Fruit fly (Drosophila melanogaster) ovary, adult (tissue): Measurements from ENCODE around the gene CG11279.

ENCODE experiments used
- CG17801 ChIP-seq: fragments of 200-800 bp; optimal IDR thresholded peaks from 2 replicates; lab custom pipeline; 2019; ENCODE audit warnings: missing biosample characterization, mild to moderate bottlenecking, missing genetic modification characterization, moderate library complexity; ENCODE audit not compliant: partially characterized antibody

Gene CG11279

DNA sequence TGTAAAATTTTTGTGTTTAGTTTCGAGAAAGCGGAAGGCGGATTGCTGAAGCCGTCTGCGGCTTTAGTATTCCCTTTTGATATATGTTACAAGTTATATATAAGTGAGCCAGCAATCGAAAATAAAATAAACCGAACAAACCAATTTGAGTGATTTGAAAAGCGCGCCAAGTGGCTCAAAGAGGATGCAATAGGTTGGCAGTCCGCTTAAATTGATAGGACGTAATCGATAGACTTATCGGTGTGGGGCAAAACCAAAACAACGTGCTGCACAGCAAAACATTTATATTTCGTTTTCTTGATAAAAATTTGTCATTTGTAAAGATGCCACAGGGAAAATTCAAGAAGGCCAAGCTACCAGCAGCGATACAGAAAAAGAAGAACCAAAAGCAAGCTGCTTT, at the start of gene CG11279:
Gene CG11279, plus strand, starts transcription at position 220 of the 400 bp plus-strand sequence.
- peak; percentile 16 for TF ChIP-seq CG17801

DNA sequence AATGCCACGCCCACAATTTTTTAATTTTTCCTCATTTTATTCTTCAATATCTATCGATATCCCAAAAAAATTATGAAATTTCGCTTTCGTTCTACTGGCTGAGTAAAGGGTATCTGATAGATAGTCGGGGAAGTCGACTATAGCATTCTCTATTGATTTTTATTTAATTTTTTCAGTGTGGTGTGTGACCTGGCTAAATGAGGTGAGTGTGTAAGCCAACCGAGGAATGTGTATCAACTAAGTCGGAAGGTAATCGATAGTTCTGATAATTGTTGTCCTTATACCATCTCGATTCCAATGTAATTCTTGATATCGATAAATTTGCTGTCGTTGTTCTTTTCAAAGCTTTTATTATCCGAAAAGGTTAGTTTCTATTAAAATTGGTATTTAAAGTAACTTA, 40.3 kb upstream of the CG11279 start, which contains the start of gene CG11263:
Gene CG11263, plus strand, starts transcription at position 328 of the 400 bp plus-strand sequence.
- no peak for TF ChIP-seq CG17801

DNA sequence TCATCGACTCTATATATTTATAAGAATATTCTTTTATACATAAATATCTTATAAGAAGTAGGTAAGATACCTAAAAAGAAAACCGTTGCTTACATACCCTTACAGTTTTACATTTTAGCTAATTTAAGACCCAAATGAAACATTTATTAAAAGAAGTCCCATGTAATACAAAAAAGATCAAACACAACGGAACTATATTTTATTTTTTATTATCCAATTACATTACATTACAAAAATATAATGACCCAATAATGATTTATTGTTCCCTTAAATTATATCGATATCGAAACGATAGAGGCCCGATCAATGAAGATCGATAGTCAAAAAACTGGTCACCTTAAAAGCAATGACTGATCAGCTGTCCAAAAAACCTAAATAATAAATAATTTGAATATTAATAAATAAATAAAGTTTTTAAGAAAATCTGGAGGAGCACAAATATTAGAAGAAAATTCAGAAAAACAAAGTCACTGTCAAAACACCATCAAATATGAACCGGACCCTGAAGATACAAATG, 38.8 kb upstream of the CG11279 start:
- TF ChIP-seq CG17801 = peak; percentile 2

DNA sequence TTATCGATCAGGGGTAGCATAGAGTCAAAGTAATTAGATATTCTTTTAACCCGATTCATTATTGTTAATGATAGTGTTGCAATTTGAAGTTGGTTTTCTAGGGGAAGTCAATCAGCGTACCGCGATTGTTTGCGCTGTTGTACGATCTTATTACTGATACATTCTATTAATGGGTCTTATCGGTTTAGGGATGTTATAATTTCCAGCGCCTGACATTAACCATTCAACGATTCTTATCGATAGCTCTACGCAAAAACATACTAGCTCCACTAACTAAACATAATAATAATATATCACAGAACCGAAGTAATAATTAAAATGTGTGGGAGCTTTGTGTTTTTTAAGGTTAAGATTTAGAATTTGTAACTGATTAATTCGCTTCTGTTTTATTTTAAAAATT, 35.3 kb upstream of the CG11279 start, which contains the start of gene Cul6:
Gene Cul6, minus strand, starts transcription at position 175 of the 400 bp plus-strand sequence.
- TF ChIP-seq CG17801 = no peak

DNA sequence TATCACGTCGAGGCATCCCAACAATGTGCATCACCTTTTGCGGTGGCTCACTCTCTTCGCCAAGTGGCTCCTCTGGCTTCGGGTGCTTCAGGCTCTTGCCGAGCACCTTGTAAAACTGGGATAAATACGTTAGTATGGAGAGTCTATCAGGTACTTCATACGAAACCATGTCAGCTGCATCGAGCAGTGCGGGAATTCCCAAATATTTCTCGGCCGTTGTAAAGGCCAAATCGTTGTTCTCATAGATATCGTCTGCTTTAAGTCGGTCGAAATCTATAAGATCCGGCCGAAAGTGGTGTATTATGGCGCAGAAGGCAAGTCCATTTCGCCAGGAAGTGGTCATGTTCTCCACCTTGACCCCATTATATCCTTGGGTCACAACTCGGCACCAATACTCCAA, 32.1 kb upstream of the CG11279 start:
- no peak for TF ChIP-seq CG17801

DNA sequence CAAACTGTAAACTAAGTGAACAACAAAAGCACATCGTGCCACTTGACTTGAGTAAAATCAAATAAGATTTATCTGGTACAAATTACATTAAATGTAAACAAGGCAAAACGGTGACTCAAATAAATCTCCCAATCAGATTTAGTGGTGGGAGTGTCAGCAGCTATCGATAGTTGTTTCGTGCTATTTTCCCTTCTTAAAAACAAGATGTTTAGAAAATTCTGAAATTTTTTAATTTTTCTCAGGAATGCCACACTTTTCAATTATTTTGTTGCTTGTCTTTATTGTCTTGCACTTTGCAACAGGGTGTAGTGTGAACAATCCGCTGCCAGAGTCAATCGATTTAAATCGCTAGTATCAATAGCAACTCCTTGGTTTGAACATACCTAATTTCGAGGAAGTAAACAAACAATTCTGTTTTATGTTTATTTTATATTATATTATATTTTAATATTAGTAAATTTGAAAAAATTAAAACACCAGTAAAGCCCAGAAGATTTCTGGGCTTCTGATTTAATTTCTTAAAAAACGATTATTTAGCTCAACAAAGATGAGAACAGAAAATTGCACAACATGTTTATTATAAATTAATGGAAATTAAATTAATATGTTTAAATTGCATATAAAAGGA, 31.5 kb upstream of the CG11279 start, which contains the start of gene MICAL-like:
Gene MICAL-like, minus strand, starts transcription at position 138 of the 628 bp plus-strand sequence.
- peak; percentile 24 for TF ChIP-seq CG17801

DNA sequence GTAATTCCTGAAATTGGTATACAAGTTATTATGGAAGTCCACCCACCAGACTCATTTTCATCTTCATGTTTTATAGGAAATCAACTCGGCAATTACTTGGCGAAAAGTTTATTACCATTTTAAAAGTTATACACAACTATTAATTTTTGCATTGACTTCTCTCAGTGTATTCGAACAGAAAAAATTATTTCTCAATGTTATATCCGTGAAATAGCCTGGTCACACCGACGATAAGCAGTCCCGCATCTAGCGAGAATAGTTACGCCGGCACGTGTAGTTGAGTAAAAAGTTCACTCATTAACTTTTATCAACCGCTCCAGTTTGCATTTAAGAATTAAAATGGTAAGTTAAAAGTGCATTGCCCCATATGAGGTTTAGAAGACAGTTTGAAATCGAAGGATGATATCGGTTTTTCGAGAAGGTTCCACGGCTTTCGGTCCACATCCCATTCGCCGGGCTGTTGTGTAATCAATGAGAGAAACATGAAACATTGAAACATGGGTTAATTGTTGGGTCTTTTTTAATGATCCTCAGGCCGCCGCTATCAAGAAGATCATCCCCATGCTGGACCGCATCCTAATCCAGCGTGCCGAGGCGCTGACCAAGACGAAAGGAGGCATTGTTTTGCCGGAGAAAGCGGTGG, 30.8 kb upstream of the CG11279 start, which contains the start of gene CG11267:
Gene CG11267, plus strand, starts transcription at position 228 of the 643 bp plus-strand sequence.
- TF ChIP-seq CG17801 = peak; percentile 84

DNA sequence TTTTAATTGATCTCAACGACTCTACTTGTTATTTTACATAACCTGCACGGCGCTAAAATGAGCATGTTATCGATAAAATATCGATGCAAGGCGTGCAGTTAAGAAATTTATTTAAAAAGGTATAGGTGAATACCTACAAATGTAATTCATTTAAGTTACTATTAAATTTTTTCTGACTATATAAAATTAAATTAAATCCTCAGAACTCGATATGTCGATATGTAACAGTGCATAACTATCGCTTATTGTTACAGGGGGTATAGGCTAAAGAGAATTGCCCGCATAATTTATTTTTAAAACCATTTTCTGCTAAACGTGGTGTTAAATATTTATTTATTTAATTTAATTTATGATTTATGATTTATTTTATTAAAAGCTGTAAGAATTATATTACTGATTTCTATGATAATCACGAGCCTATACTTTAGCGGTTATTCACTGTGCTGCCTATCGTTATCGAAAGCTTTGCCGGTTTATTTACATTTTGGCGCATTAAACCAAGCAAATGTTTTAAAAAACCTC, 28.9 kb upstream of the CG11279 start, which contains the start of the genes mRpL20 and Icmt:
Gene mRpL20, minus strand, starts transcription at position 65 of the 522 bp plus-strand sequence.
Gene Icmt, plus strand, starts transcription at position 464 of the 522 bp plus-strand sequence.
- TF ChIP-seq CG17801 = peak; percentile 92

DNA sequence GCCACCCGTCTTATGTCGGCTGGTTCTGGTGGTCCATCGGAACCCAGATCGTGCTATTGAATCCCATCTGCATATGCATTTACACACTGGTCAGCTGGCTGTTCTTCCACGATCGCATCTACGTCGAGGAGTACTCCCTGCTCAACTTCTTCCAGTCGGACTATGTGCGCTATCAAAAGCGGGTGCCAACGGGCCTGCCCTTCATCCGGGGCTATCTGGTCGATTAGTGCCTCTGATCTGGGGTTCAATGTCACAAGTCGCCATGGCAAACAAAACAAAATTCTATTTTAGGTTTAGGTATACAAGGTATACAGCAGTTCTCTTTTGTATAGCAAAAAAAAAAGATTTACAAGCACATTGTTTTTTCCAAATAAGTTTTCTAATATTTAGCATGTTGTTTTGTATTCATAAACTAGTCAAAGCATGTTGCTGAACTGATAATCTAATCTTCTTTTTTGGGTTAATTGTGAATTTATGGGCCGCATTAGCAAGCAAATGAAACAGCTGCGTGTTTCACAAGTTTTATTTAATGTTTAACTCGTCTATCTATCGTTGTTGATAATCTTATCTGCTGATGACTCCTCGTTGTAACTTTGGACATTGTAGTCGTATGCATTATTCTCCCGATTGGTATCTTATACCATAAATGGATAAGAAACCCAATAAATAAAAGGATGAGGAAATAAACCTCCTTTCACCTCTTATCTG, 27.4 kb upstream of the CG11279 start:
- TF ChIP-seq CG17801 = no peak

DNA sequence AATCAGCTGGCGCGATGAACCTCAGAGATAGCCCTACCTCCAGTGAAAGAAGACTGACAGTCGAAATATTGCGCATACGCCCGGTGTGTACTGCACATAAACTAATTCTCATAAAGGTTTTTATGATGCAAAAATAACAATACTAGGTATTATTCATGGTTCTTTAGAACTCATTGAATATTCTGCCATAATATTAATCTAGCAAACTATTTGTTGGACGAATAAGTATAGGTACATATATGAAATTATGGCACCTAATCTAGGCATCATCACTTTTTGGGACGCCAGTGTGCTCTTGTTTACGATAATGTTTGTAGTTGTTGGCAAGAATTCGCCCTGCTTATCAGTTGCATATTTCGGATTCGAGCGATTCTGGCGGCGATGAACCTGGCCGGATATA, 25.1 kb upstream of the CG11279 start:
- no peak for TF ChIP-seq CG17801

DNA sequence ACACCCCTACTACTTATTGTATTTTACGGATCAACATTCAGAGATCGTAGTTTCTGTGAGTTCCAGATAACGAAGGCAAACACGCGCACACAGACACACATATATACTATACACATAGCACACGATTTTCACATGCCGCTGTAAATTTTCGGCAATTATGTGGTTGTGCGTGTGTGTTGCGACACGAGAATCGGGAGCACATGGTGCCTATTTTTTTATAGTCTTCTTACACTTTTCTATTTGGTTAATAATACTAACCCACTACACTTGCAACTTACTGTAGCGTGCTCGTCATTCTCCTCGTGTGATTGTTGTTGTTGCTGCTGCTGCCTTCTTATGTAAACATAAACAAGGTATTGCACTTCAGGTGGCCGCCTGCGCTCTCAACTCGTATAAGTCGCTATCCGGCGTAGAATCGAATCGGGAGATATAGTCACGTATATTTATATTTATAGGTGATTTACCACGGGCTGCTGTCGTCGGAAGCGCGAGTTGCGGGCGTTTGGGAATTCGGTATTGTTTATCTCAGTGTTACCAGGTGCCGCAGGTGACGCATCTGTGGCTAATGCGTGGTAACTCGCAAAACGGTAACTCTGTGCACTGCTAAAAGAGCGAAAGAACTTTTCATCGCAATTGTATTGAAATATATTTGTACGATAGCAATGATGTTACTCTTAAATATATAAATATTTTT, 24.5 kb upstream of the CG11279 start, which contains the start of gene Adk2:
Gene Adk2, minus strand, starts transcription at position 529 of the 694 bp plus-strand sequence.
- TF ChIP-seq CG17801 = no peak

DNA sequence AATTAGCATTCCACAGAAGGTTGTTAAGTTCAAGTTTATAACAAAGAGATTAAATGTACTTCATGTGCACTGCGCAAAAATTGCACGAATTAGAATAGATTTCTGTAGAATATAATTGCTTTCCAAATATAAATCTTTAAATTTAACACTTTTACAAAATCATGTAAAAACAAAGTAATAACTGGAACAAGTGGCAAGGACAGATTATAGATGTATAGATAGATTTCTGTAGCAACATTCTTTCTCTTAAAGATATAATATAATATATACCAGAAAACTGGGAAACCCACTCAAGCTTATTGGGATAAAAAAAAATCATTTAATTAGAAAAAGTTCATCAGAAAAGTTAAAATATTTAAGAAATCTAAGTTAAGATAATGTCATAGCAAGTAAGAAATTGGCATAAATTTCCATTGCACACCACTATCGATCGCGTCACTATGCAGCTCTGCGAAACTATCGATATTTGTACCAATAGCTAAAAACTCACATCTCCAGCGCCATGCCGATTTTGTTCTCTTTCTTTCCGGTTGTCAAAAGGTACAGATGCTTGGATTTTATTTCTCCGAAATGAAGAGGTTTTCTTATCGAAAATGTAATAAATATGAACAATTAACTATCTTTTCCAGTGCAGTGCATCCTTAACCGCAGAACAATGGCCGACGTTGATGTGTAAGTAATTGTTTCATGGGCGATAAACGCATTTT, 23.8 kb upstream of the CG11279 start, which contains the start of gene RpS12:
Gene RpS12, plus strand, starts transcription at position 499 of the 707 bp plus-strand sequence.
- peak; percentile 73 for TF ChIP-seq CG17801

DNA sequence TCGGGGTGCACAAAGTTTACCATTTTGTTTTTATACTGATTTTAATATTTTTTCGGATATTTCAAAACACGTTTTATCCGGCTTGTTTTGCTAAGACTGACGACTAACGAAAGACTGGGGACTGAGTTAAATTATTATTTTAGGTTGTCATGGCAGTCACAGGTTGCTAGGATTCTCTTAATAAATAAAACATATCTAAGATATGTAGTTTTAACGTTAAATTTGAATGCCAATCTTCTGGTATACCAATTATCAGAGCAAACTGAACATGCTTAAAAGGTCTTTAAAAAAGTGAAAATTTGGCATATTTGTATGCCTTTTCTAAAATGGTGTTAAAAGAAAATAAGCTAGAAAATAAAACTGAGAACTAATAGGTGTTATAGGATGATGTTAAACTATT, 20.4 kb upstream of the CG11279 start, which contains the start of gene Zmynd10:
Gene Zmynd10, minus strand, starts transcription at position 101 of the 400 bp plus-strand sequence.
- no peak for TF ChIP-seq CG17801

DNA sequence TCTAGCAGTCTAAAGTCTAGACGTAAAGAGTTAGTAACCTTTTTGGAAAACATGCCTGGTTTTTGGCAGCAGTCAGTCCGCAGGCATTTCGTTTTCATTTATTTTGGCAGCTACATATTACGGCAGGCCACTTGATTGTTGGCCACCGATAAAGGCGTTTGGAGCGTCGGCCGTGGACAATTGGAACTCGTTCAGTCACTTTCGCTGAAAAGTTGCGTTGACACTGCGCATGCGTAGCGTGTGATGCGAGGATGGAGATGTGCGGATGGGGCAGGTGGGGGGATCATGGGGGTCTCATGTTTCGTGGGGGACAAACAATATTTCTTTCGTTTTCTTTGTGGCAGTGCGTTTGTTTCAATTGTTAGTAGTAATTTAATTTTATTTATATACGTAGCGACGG, 19.9 kb upstream of the CG11279 start:
- TF ChIP-seq CG17801 = no peak

DNA sequence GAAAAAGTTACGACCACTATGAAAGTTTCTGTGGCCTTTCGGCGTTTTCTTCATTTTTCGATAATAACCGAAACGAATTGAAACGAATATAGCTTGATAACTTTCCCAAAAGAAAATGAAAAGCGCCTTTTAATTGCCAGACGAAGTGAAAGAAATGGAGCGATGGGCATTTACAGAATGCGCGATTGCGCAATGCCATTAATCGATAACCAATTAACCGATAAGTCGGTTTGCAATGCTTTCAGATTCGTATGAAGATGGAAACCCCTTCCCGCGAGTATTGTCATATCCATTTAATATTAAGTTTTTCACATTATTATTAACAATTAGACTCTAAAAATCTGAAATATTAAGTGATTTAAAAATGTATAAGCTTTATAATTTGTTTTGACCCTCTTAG, 19.4 kb upstream of the CG11279 start:
- no peak for TF ChIP-seq CG17801
